Worm (Caenorhabditis elegans): ENCODE results near the gene swt-4.

- TF ChIP-seq snpc-4 (tag; optimal IDR thresholded peaks at IDR 0.05) (peak; percentile 34), pha-4 (tag; optimal IDR thresholded peaks at IDR 0.05) (peak; percentile 73), nhr-76 (tag; optimal IDR thresholded peaks at IDR 0.05) (no peak), elt-3 (tag; optimal IDR thresholded peaks at IDR 0.05) (no peak), daf-12 (tag; optimal IDR thresholded peaks at IDR 0.05) (no peak), jun-1 (tag; optimal IDR thresholded peaks at IDR 0.05) (no peak)
These were observed 13.8 kb upstream of the swt-4 start, which contains the start of the genes dhs-11 and orc-1 for ce11 chrIII:10642781-10643180.

Data from whole organism, L3 larva.